Worm (Caenorhabditis elegans): ENCODE measurements around the gene fig-1.

The fig-1 gene

ce11 chrV:10970070-10970469 lies 10.9 kb downstream of the fig-1 start, which contains the start of gene F17C11.22:
F17C11.22 (minus strand) TSS chrV:10970170.
- TF ChIP-seq lin-11 (tag; optimal IDR thresholded peaks at IDR 0.05) = no peak
- no peak for TF ChIP-seq ceh-2 (tag; optimal IDR thresholded peaks at IDR 0.05)

ce11 chrV:10967594-10968273 lies 13.3 kb downstream of the fig-1 start:
- TF ChIP-seq ceh-22 (tag; optimal IDR thresholded peaks at IDR 0.05) (no peak), ceh-45 (GFP tag; IDR thresholded peaks at IDR 0.05) (no peak), ceh-34 (tag; optimal IDR thresholded peaks at IDR 0.05) (no peak), ceh-30 (tag; optimal IDR thresholded peaks at IDR 0.05) (no peak), rnt-1 (tag; optimal IDR thresholded peaks at IDR 0.05) (no peak), fkh-6 (tag; optimal IDR thresholded peaks at IDR 0.05) (no peak), K09A11.1 (tag; optimal IDR thresholded peaks at IDR 0.05; ENCODE audit: insufficient read depth) (no peak), ceh-31 (tag; optimal IDR thresholded peaks at IDR 0.05) (no peak)

- no peak for TF ChIP-seq Y22D7AL.16 (tag; optimal IDR thresholded peaks at IDR 0.05)
- TF ChIP-seq elt-2 (tag; optimal IDR thresholded peaks at IDR 0.05) = no peak
- TF ChIP-seq gmeb-2 (tag; optimal IDR thresholded peaks at IDR 0.05) = no peak
- TF ChIP-seq tbx-7 (tag; optimal IDR thresholded peaks at IDR 0.05) = no peak
- TF ChIP-seq tbx-2 (tag; optimal IDR thresholded peaks at IDR 0.05) = no peak
- TF ChIP-seq unc-86 (tag; optimal IDR thresholded peaks at IDR 0.05) = no peak
- no peak for TF ChIP-seq unc-3 (GFP tag; conservative IDR thresholded peaks at IDR 0.05)
- no peak for TF ChIP-seq unc-3 (tag; optimal IDR thresholded peaks at IDR 0.05)
- TF ChIP-seq zip-5 (tag; optimal IDR thresholded peaks at IDR 0.05) = no peak
- TF ChIP-seq elt-4 (tag; optimal IDR thresholded peaks at IDR 0.05) = no peak
- no peak for TF ChIP-seq hlh-13 (GFP tag; optimal IDR thresholded peaks at IDR 0.05)
- no peak for TF ChIP-seq ttx-3 (tag; optimal IDR thresholded peaks at IDR 0.05)
- TF ChIP-seq ceh-19 (GFP tag; optimal IDR thresholded peaks at IDR 0.05) = no peak
- no peak for TF ChIP-seq ref-2 (tag; optimal IDR thresholded peaks at IDR 0.05)
- no peak for TF ChIP-seq unc-42 (tag; optimal IDR thresholded peaks at IDR 0.05)
- no peak for TF ChIP-seq sdc-2 (tag; optimal IDR thresholded peaks at IDR 0.05)
- TF ChIP-seq eyg-1 (tag; optimal IDR thresholded peaks at IDR 0.05) = no peak
- no peak for TF ChIP-seq ceh-2 (tag; optimal IDR thresholded peaks at IDR 0.05)
- TF ChIP-seq sox-4 (tag; optimal IDR thresholded peaks at IDR 0.05) = no peak
Measured at ce11 chrV:10966874-10967273, 14.1 kb downstream of the fig-1 start.

ce11 chrV:10965501-10965900 lies 15.5 kb downstream of the fig-1 start, which contains the start of the genes ctf-4 and eef-1G:
ctf-4 (minus strand) TSS chrV:10965539.
eef-1G (plus strand) TSS chrV:10965719.
- no peak for TF ChIP-seq sdc-2 (tag; optimal IDR thresholded peaks at IDR 0.05)
- peak; percentile 62 for TF ChIP-seq pqm-1 (tag; optimal IDR thresholded peaks at IDR 0.05)
- TF ChIP-seq ceh-45 (GFP tag; IDR thresholded peaks at IDR 0.05) = no peak
- TF ChIP-seq unc-42 (tag; optimal IDR thresholded peaks at IDR 0.05) = peak; percentile 52
- TF ChIP-seq hlh-30 (tag; optimal IDR thresholded peaks at IDR 0.05; ENCODE audit: insufficient read depth) = peak; percentile 18
- TF ChIP-seq pha-2 (tag; optimal IDR thresholded peaks at IDR 0.05) = no peak
- peak; percentile 85 for TF ChIP-seq dve-1 (tag; optimal IDR thresholded peaks at IDR 0.05)
- TF ChIP-seq K02D7.2 (tag; optimal IDR thresholded peaks at IDR 0.05) = no peak
- peak; percentile 18 for TF ChIP-seq ceh-24 (tag; optimal IDR thresholded peaks at IDR 0.05)
- no peak for TF ChIP-seq mec-3 (tag; optimal IDR thresholded peaks at IDR 0.05; ENCODE audit: borderline replicate concordance)
- no peak for TF ChIP-seq lin-11 (tag; optimal IDR thresholded peaks at IDR 0.05)
- peak; percentile 90 for TF ChIP-seq rnt-1 (tag; optimal IDR thresholded peaks at IDR 0.05)
- no peak for TF ChIP-seq fax-1 (tag; optimal IDR thresholded peaks at IDR 0.05)
- TF ChIP-seq ref-2 (tag; optimal IDR thresholded peaks at IDR 0.05) = peak; percentile 72
- peak; percentile 28 for TF ChIP-seq hlh-8 (tag; optimal IDR thresholded peaks at IDR 0.05)
- TF ChIP-seq ama-1 (optimal IDR thresholded peaks at IDR 0.05) = no peak
- TF ChIP-seq ttx-3 (tag; optimal IDR thresholded peaks at IDR 0.05) = no peak
- TF ChIP-seq hlh-15 (tag; optimal IDR thresholded peaks at IDR 0.05) = no peak
- peak; percentile 41 for TF ChIP-seq pat-9 (tag; optimal IDR thresholded peaks at IDR 0.05)
- no peak for TF ChIP-seq ztf-16 (tag; optimal IDR thresholded peaks at IDR 0.05)
- peak; percentile 64 for TF ChIP-seq ceh-31 (tag; optimal IDR thresholded peaks at IDR 0.05)
- TF ChIP-seq ceh-34 (tag; optimal IDR thresholded peaks at IDR 0.05) = peak; percentile 69
- no peak for TF ChIP-seq eyg-1 (tag; optimal IDR thresholded peaks at IDR 0.05)
- TF ChIP-seq ceh-14 (tag; optimal IDR thresholded peaks at IDR 0.05) = peak; percentile 30
- no peak for TF ChIP-seq tbx-7 (tag; optimal IDR thresholded peaks at IDR 0.05)
- peak; percentile 5 for TF ChIP-seq pros-1 (tag; optimal IDR thresholded peaks at IDR 0.05)
- no peak for TF ChIP-seq elt-2 (tag; optimal IDR thresholded peaks at IDR 0.05)
- peak; percentile 18 for TF ChIP-seq ceh-2 (tag; optimal IDR thresholded peaks at IDR 0.05)
- no peak for TF ChIP-seq ceh-48 (tag; optimal IDR thresholded peaks at IDR 0.05)
- TF ChIP-seq syd-9 (tag; optimal IDR thresholded peaks at IDR 0.05) = peak; percentile 25
- peak; percentile 62 for TF ChIP-seq ceh-18 (tag; optimal IDR thresholded peaks at IDR 0.05)
